Worm (Caenorhabditis elegans) whole organism, young adult: ENCODE results near the gene F47B7.4.

ENCODE experiments used
- B0019.2 ChIP-seq: fragments of 200-800 bp; sonication (Bioruptor generic); conservative IDR thresholded peaks from 2 replicates; pipeline ENCODE4 v1.3.6; 2022; ENCODE audit warnings: missing genetic modification reagents, missing genetic modification characterization, missing compliant biosample characterization
- B0261.1 ChIP-seq: sonication (generic microtip); optimal IDR thresholded peaks from 2 replicates; lab custom pipeline; 2016; ENCODE audit warnings: mild to moderate bottlenecking, missing genetic modification characterization, moderate library complexity, missing compliant biosample characterization
- B0336.3 ChIP-seq: fragments of 200-800 bp; sonication (Bioruptor generic); IDR thresholded peaks from 2 replicates; pipeline ENCODE4 v1.3.6; 2022; ENCODE audit warnings: missing genetic modification characterization, missing compliant biosample characterization
- C06A6.2 ChIP-seq: fragments of 200-800 bp; sonication (Bioruptor generic); conservative IDR thresholded peaks from 2 replicates; pipeline ENCODE4 v1.3.6; 2022; ENCODE audit warnings: missing genetic modification characterization, missing compliant biosample characterization
- C17E4.6 ChIP-seq: fragments of 200-800 bp; sonication (Bioruptor generic); IDR thresholded peaks from 2 replicates; pipeline ENCODE4 v1.3.6; 2022; ENCODE audit warnings: missing genetic modification reagents, missing genetic modification characterization, missing compliant biosample characterization
- D2030.7 ChIP-seq: fragments of 200-800 bp; sonication (Bioruptor generic); IDR thresholded peaks from 2 replicates; pipeline ENCODE4 v1.3.6; 2022; ENCODE audit warnings: missing genetic modification reagents, missing genetic modification characterization, missing compliant biosample characterization
- F23B12.7 ChIP-seq: sonication (generic microtip); optimal IDR thresholded peaks from 2 replicates; lab custom pipeline; 2017; ENCODE audit warnings: missing genetic modification characterization, mild to moderate bottlenecking, missing compliant biosample characterization, antibody characterized with exemption, moderate library complexity; ENCODE audit not compliant: insufficient read depth
- F33H1.4 ChIP-seq: fragments of 200-800 bp; sonication (Bioruptor generic); IDR thresholded peaks from 2 replicates; pipeline ENCODE4 v1.3.6; 2022; ENCODE audit warnings: missing genetic modification reagents, missing genetic modification characterization, missing compliant biosample characterization
- F37B4.10 ChIP-seq: fragments of 200-800 bp; sonication (Bioruptor generic); IDR thresholded peaks from 2 replicates; pipeline ENCODE4 v1.3.6; 2022; ENCODE audit warnings: missing genetic modification characterization, missing compliant biosample characterization
- F55B11.4 ChIP-seq: sonication (generic microtip); optimal IDR thresholded peaks from 2 replicates; lab custom pipeline; 2016; ENCODE audit warnings: missing compliant biosample characterization, missing genetic modification characterization, borderline replicate concordance; ENCODE audit not compliant: insufficient read depth
- F57A8.1 ChIP-seq: fragments of 200-800 bp; sonication (Bioruptor generic); optimal IDR thresholded peaks from 2 replicates; lab custom pipeline; 2018; ENCODE audit warnings: mild to moderate bottlenecking, missing genetic modification characterization, moderate library complexity, missing compliant biosample characterization
- F57C9.4 ChIP-seq: sonication (generic microtip); optimal IDR thresholded peaks from 2 replicates; lab custom pipeline; 2017; ENCODE audit warnings: mild to moderate bottlenecking, missing genetic modification characterization, missing compliant biosample characterization
- K11D2.4 ChIP-seq: fragments of 200-800 bp; sonication (Bioruptor generic); IDR thresholded peaks from 2 replicates; pipeline ENCODE4 v1.3.6; 2022; ENCODE audit warnings: missing genetic modification reagents, missing genetic modification characterization, missing compliant biosample characterization
- K12H6.12 ChIP-seq: fragments of 200-800 bp; sonication (Bioruptor generic); optimal IDR thresholded peaks from 2 replicates; lab custom pipeline; 2018; ENCODE audit warnings: mild to moderate bottlenecking, missing genetic modification characterization, missing compliant biosample characterization
- T07F8.4 ChIP-seq: sonication (generic microtip); optimal IDR thresholded peaks from 2 replicates; lab custom pipeline; 2016; ENCODE audit warnings: mild to moderate bottlenecking, missing genetic modification characterization, moderate library complexity, missing compliant biosample characterization
- Y53G8AR.9 ChIP-seq: fragments of 200-800 bp; sonication (Bioruptor generic); conservative IDR thresholded peaks from 2 replicates; pipeline ENCODE4 v1.3.6; 2022; ENCODE audit warnings: missing genetic modification reagents, missing genetic modification characterization, missing compliant biosample characterization
- ama-1 ChIP-seq, 3 experiments: fragments of 150-350 bp in 1 of 3; sonication (generic microtip) in 2 of 3; optimal IDR thresholded peaks; 2 replicates each; lab custom pipeline; 2014 to 2018; ENCODE audit warnings: missing biosample characterization in 2 of 3, missing genetic modification characterization in 2 of 3, missing genetic modification reagents in 2 of 3
- athp-1 ChIP-seq: sonication (generic microtip); optimal IDR thresholded peaks from 2 replicates; lab custom pipeline; 2017; ENCODE audit warnings: mild to moderate bottlenecking, missing genetic modification characterization, missing compliant biosample characterization
- attf-5 ChIP-seq: fragments of 200-800 bp; sonication (Bioruptor generic); optimal IDR thresholded peaks from 2 replicates; lab custom pipeline; 2018; ENCODE audit warnings: mild to moderate bottlenecking, missing genetic modification characterization, missing compliant biosample characterization
- ceh-100 ChIP-seq: fragments of 200-800 bp; sonication (Bioruptor generic); IDR thresholded peaks from 2 replicates; pipeline ENCODE4 v1.3.6; 2022; ENCODE audit warnings: missing genetic modification reagents, missing genetic modification characterization, missing compliant biosample characterization
- ceh-40 ChIP-seq: fragments of 200-800 bp; sonication (Bioruptor generic); IDR thresholded peaks from 2 replicates; pipeline ENCODE4 v1.3.6; 2022; ENCODE audit warnings: missing genetic modification characterization, missing compliant biosample characterization
- chd-7 ChIP-seq: sonication (generic microtip); optimal IDR thresholded peaks from 2 replicates; lab custom pipeline; 2016; ENCODE audit warnings: mild to moderate bottlenecking, missing genetic modification characterization, moderate library complexity, missing compliant biosample characterization
- die-1 ChIP-seq: sonication (generic microtip); optimal IDR thresholded peaks from 2 replicates; lab custom pipeline; 2016; ENCODE audit warnings: missing genotype, mild to moderate bottlenecking, missing genetic modification characterization, missing compliant biosample characterization
- dpl-1 ChIP-seq: fragments of 150-350 bp; optimal IDR thresholded peaks from 2 replicates; lab custom pipeline; 2014; ENCODE audit warnings: missing biosample characterization, missing genetic modification reagents, missing genetic modification characterization
- egl-44 ChIP-seq: fragments of 200-800 bp; sonication (Bioruptor generic); IDR thresholded peaks from 2 replicates; pipeline ENCODE4 v1.3.6; 2022; ENCODE audit warnings: missing genetic modification reagents, missing genetic modification characterization, missing compliant biosample characterization
- egrh-3 ChIP-seq: fragments of 200-800 bp; sonication (Bioruptor generic); IDR thresholded peaks from 2 replicates; pipeline ENCODE4 v1.3.6; 2022; ENCODE audit warnings: missing genetic modification reagents, missing genetic modification characterization, missing compliant biosample characterization
- ekl-4 ChIP-seq: fragments of 200-800 bp; sonication (Bioruptor generic); IDR thresholded peaks from 2 replicates; pipeline ENCODE4 v1.3.6; 2022; ENCODE audit warnings: missing genetic modification reagents, missing genetic modification characterization, missing compliant biosample characterization
- ets-4 ChIP-seq: fragments of 200-800 bp; sonication (Bioruptor generic); optimal IDR thresholded peaks from 2 replicates; lab custom pipeline; 2018; ENCODE audit warnings: mild to moderate bottlenecking, missing genetic modification characterization, missing compliant biosample characterization
- fkh-3 ChIP-seq: sonication (generic microtip); optimal IDR thresholded peaks from 2 replicates; lab custom pipeline; 2016; ENCODE audit warnings: mild to moderate bottlenecking, missing genetic modification characterization, missing compliant biosample characterization
- hmg-1.2 ChIP-seq: fragments of 200-800 bp; sonication (Bioruptor generic); IDR thresholded peaks from 2 replicates; pipeline ENCODE4 v1.3.6; 2022; ENCODE audit warnings: missing genetic modification reagents, missing genetic modification characterization, missing compliant biosample characterization
- hmg-20 ChIP-seq: fragments of 200-800 bp; sonication (Bioruptor generic); IDR thresholded peaks from 2 replicates; pipeline ENCODE4 v1.3.6; 2022; ENCODE audit warnings: missing genetic modification reagents, missing genetic modification characterization, missing compliant biosample characterization
- let-607 ChIP-seq, 2 experiments: fragments of 200-800 bp in 1 of 2; sonication (Bioruptor generic) in 1 of 2; sonication (generic microtip) in 1 of 2; optimal IDR thresholded peaks; 2 replicates each; lab custom pipeline; 2016 to 2018; ENCODE audit warnings: mild to moderate bottlenecking in 2 of 2, missing compliant biosample characterization in 2 of 2, missing genetic modification characterization in 2 of 2, moderate library complexity in 2 of 2, missing genotype in 1 of 2
- lin-35 ChIP-seq, 3 experiments: fragments of 150-350 bp in 2 of 3; sonication (generic microtip) in 1 of 3; optimal IDR thresholded peaks; 2 replicates each; lab custom pipeline; 2014 to 2018; ENCODE audit warnings: missing biosample characterization in 3 of 3, missing genetic modification characterization in 3 of 3, missing genetic modification reagents in 3 of 3
- lin-54 ChIP-seq: fragments of 200-800 bp; sonication (Bioruptor generic); optimal IDR thresholded peaks from 2 replicates; lab custom pipeline; 2018; ENCODE audit warnings: mild to moderate bottlenecking, missing genetic modification characterization, missing compliant biosample characterization
- lir-1 ChIP-seq: fragments of 200-800 bp; sonication (Bioruptor generic); conservative IDR thresholded peaks from 2 replicates; pipeline ENCODE4 v1.3.6; 2022; ENCODE audit warnings: missing genetic modification reagents, missing genetic modification characterization, missing compliant biosample characterization
- lsl-1 ChIP-seq: fragments of 200-800 bp; sonication (Bioruptor generic); optimal IDR thresholded peaks from 2 replicates; lab custom pipeline; 2018; ENCODE audit warnings: mild to moderate bottlenecking, missing genetic modification characterization, moderate library complexity, missing compliant biosample characterization
- madf-10 ChIP-seq: sonication (generic microtip); optimal IDR thresholded peaks from 2 replicates; lab custom pipeline; 2016; ENCODE audit warnings: mild to moderate bottlenecking, missing genetic modification characterization, missing compliant biosample characterization
- madf-3 ChIP-seq: fragments of 200-800 bp; sonication (Bioruptor generic); IDR thresholded peaks from 2 replicates; pipeline ENCODE4 v1.3.6; 2022; ENCODE audit warnings: missing genetic modification reagents, missing genetic modification characterization, missing compliant biosample characterization
- madf-6 ChIP-seq: fragments of 200-800 bp; sonication (Bioruptor generic); IDR thresholded peaks from 2 replicates; pipeline ENCODE4 v1.3.6; 2022; ENCODE audit warnings: missing genetic modification reagents, missing genetic modification characterization, missing compliant biosample characterization
- nhr-27 ChIP-seq: fragments of 200-800 bp; sonication (Bioruptor generic); optimal IDR thresholded peaks from 2 replicates; lab custom pipeline; 2018; ENCODE audit warnings: mild to moderate bottlenecking, missing genetic modification characterization, moderate library complexity, missing compliant biosample characterization
- pbrm-1 ChIP-seq: fragments of 200-800 bp; sonication (Bioruptor generic); IDR thresholded peaks from 2 replicates; pipeline ENCODE4 v1.3.6; 2022; ENCODE audit warnings: missing genetic modification reagents, missing genetic modification characterization, missing compliant biosample characterization
- repo-1 ChIP-seq: sonication (generic microtip); optimal IDR thresholded peaks from 2 replicates; lab custom pipeline; 2017; ENCODE audit warnings: mild to moderate bottlenecking, missing genetic modification characterization, missing compliant biosample characterization
- somi-1 ChIP-seq: fragments of 200-800 bp; sonication (Bioruptor generic); optimal IDR thresholded peaks from 2 replicates; lab custom pipeline; 2018; ENCODE audit warnings: mild to moderate bottlenecking, missing genetic modification characterization, missing compliant biosample characterization
- unc-130 ChIP-seq: sonication (generic microtip); optimal IDR thresholded peaks from 2 replicates; lab custom pipeline; 2016; ENCODE audit warnings: missing genetic modification reagents, missing genetic modification characterization, missing compliant biosample characterization
- ztf-18 ChIP-seq: sonication (generic microtip); optimal IDR thresholded peaks from 2 replicates; lab custom pipeline; 2016; ENCODE audit warnings: missing genotype, mild to moderate bottlenecking, missing genetic modification characterization, missing compliant biosample characterization
- ztf-26 ChIP-seq: sonication (generic microtip); optimal IDR thresholded peaks from 2 replicates; lab custom pipeline; 2017; ENCODE audit warnings: missing genetic modification characterization, missing compliant biosample characterization
- ztf-28 ChIP-seq: fragments of 200-800 bp; sonication (Bioruptor generic); IDR thresholded peaks from 2 replicates; pipeline ENCODE4 v1.3.6; 2022; ENCODE audit warnings: missing genetic modification reagents, missing genetic modification characterization, missing compliant biosample characterization
- ztf-3 ChIP-seq: fragments of 200-800 bp; sonication (Bioruptor generic); optimal IDR thresholded peaks from 2 replicates; lab custom pipeline; 2018; ENCODE audit warnings: mild to moderate bottlenecking, missing genetic modification characterization, missing compliant biosample characterization
- ztf-6 ChIP-seq: fragments of 200-800 bp; sonication (Bioruptor generic); IDR thresholded peaks from 2 replicates; pipeline ENCODE4 v1.3.6; 2022; ENCODE audit warnings: missing genetic modification reagents, missing genetic modification characterization, missing compliant biosample characterization

F47B7.4 gene

ce11 chrX:3793389-3793788, 26.9 kb upstream of the F47B7.4 start (continued):
- TF ChIP-seq F23B12.7 (tag; lab: Kevin White, UChicago) (no peak), ztf-26 (tag; lab: Kevin White, UChicago) (peak; percentile 20), hmg-20 (GFP tag; lab: Robert Waterston, UW) (no peak), lir-1 (GFP tag; lab: Robert Waterston, UW) (no peak), ekl-4 (GFP tag; lab: Robert Waterston, UW) (peak; percentile 76), let-607 (tag; optimal IDR thresholded peaks at IDR 0.05; lab: Kevin White, UChicago) (peak in 1 of 2 experiments; percentile 34), madf-6 (GFP tag; lab: Robert Waterston, UW) (peak; percentile 61; the same call in 1 of the 2 replicates), dpl-1 (GFP tag; lab: Kevin White, UChicago) (no peak), ceh-40 (GFP tag; lab: Robert Waterston, UW) (no peak), lin-35 (GFP tag; optimal IDR thresholded peaks at IDR 0.05; lab: Kevin White, UChicago) (no peak), ceh-100 (GFP tag; lab: Robert Waterston, UW) (no peak), F57A8.1 (GFP tag; lab: Kevin White, UChicago) (peak; percentile 25), unc-130 (GFP tag; lab: Kevin White, UChicago) (peak; percentile 16), K12H6.12 (tag; lab: Kevin White, UChicago) (no peak), madf-3 (GFP tag; lab: Robert Waterston, UW) (peak; percentile 77; the same call in 1 of the 2 replicates), ama-1 (optimal IDR thresholded peaks at IDR 0.05; lab: Kevin White, UChicago) (no peak), ama-1 (GFP tag; optimal IDR thresholded peaks at IDR 0.05; lab: Kevin White, UChicago) (peak in 1 of 2 experiments; percentile 33), egl-44 (GFP tag; lab: Robert Waterston, UW) (no peak), B0336.3 (peak; percentile 49; the same call in 1 of the 2 replicates), F33H1.4 (no peak), repo-1 (tag; lab: Kevin White, UChicago) (no peak), hmg-1.2 (GFP tag; lab: Robert Waterston, UW) (peak; percentile 57), die-1 (tag; lab: Kevin White, UChicago) (peak; percentile 83), F57C9.4 (no peak), Y53G8AR.9 (0 out of 2 replicates have a peak, but pooled peaks have one; percentile 29), pbrm-1 (GFP tag; lab: Robert Waterston, UW) (peak; percentile 83), C06A6.2 (GFP tag; lab: Robert Waterston, UW) (no peak), chd-7 (tag; lab: Kevin White, UChicago) (peak; percentile 21), F37B4.10 (no peak), nhr-27 (no peak), athp-1 (tag; lab: Kevin White, UChicago) (peak; percentile 32), fkh-3 (no peak), B0261.1 (tag; lab: Kevin White, UChicago) (peak; percentile 77), D2030.7 (GFP tag; lab: Robert Waterston, UW) (peak; percentile 85), lin-54 (GFP tag; lab: Kevin White, UChicago) (peak; percentile 41), F55B11.4 (no peak), lsl-1 (peak; percentile 9), C17E4.6 (GFP tag; lab: Robert Waterston, UW) (no peak), B0019.2 (no peak), ztf-3 (GFP tag; lab: Kevin White, UChicago) (no peak), K11D2.4 (GFP tag; lab: Robert Waterston, UW) (no peak), ztf-28 (no peak), ztf-6 (GFP tag; lab: Robert Waterston, UW) (no peak), attf-5 (GFP tag; lab: Kevin White, UChicago) (peak; percentile 42), madf-10 (tag; lab: Kevin White, UChicago) (peak; percentile 60), somi-1 (GFP tag; lab: Kevin White, UChicago) (no peak), egrh-3 (GFP tag; lab: Robert Waterston, UW) (no peak), ztf-18 (peak; percentile 79), T07F8.4 (tag; lab: Kevin White, UChicago) (peak; percentile 72), ets-4 (no peak)
